Worm (Caenorhabditis elegans) whole organism, young adult: Measurements from ENCODE around the gene bus-1.

Experiments
- die-1 ChIP-seq: sonication (generic microtip); optimal IDR thresholded peaks from 2 replicates; lab custom pipeline; 2016; ENCODE audit warnings: missing genotype, mild to moderate bottlenecking, missing genetic modification characterization, missing compliant biosample characterization
- lin-35 ChIP-seq, 3 experiments: fragments of 150-350 bp in 2 of 3; sonication (generic microtip) in 1 of 3; optimal IDR thresholded peaks; 2 replicates each; lab custom pipeline; 2014 to 2018; ENCODE audit warnings: missing biosample characterization in 3 of 3, missing genetic modification characterization in 3 of 3, missing genetic modification reagents in 3 of 3
- unc-62 ChIP-seq: fragments of 150-350 bp; optimal IDR thresholded peaks from 2 replicates; lab custom pipeline; 2014; ENCODE audit warnings: missing biosample characterization, missing genetic modification reagents, missing genetic modification characterization

DNA sequence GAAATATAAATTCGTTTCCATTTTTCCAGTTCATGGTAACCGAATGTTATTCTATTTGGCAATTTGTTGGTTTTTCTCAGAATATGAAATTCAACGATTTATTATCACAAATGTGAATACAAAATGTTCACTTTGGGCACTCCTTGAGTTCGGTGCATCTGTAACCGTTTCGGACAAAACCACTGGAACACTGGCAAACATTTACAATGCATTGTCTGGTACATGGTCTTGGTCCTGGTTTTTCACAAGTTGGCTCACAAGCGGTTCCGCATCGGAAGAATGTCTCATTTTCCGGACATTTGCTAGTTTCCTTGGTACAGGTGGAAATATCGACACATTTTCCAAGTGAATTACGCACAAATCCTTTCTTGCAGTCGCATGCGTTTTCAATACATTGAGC is 28.6 kb upstream of the bus-1 start:
- TF ChIP-seq die-1 (tag; lab: Kevin White, UChicago) (no peak), lin-35 (GFP tag; optimal IDR thresholded peaks at IDR 0.05; lab: Kevin White, UChicago) (no peak), unc-62 (GFP tag; lab: Kevin White, UChicago) (no peak)
